Fruit fly (Drosophila melanogaster) whole organism, embryonic: ENCODE results near the gene SC35.
A peak's percentile ranks its signal among the peaks of the same experiment; 100 is the strongest.

Experiments used
- ATbp ChIP-seq: fragments of 200-800 bp; sonication (Bioruptor generic); optimal IDR thresholded peaks from 2 replicates; lab custom pipeline; 2017; ENCODE audit warnings: missing biosample characterization, mild to moderate bottlenecking, missing genetic modification characterization, missing genetic modification reagents
- CG10147 ChIP-seq: fragments of 200-800 bp; sonication (Bioruptor generic); optimal IDR thresholded peaks from 2 replicates; lab custom pipeline; 2019; ENCODE audit warnings: missing biosample characterization, mild to moderate bottlenecking, missing genetic modification characterization, moderate library complexity
- CG12104 ChIP-seq: fragments of 200-800 bp; sonication (Bioruptor generic); optimal IDR thresholded peaks from 3 replicates; lab custom pipeline; 2016; ENCODE audit warnings: missing biosample characterization, missing genetic modification characterization
- CG12219 ChIP-seq: fragments of 200-800 bp; sonication (Bioruptor generic); optimal IDR thresholded peaks from 3 replicates; lab custom pipeline; 2018; ENCODE audit warnings: missing biosample characterization, mild to moderate bottlenecking, missing genetic modification characterization
- CG12744 ChIP-seq: fragments of 200-800 bp; sonication (Bioruptor generic); optimal IDR thresholded peaks from 2 replicates; lab custom pipeline; 2016; ENCODE audit warnings: missing biosample characterization, missing genetic modification characterization
- CG13296 ChIP-seq: fragments of 200-800 bp; sonication (Bioruptor generic); optimal IDR thresholded peaks from 3 replicates; lab custom pipeline; 2018; ENCODE audit warnings: missing biosample characterization, mild to moderate bottlenecking, missing genetic modification characterization
- CG13424 ChIP-seq: fragments of 200-800 bp; sonication (Bioruptor generic); optimal IDR thresholded peaks from 2 replicates; lab custom pipeline; 2019; ENCODE audit warnings: missing biosample characterization, mild to moderate bottlenecking, missing genetic modification characterization, moderate library complexity
- CG13624 ChIP-seq: fragments of 200-800 bp; sonication (Bioruptor generic); optimal IDR thresholded peaks from 2 replicates; lab custom pipeline; 2016; ENCODE audit warnings: missing biosample characterization, missing genetic modification characterization
- CG16813 ChIP-seq: fragments of 200-800 bp; sonication (Bioruptor generic); IDR thresholded peaks from 3 replicates; pipeline ENCODE4 v1.3.6; 2022; ENCODE audit warnings: missing biosample characterization, missing genetic modification characterization; ENCODE audit not compliant: partially characterized antibody
- CG2129 ChIP-seq: fragments of 200-800 bp; sonication (Bioruptor generic); IDR thresholded peaks from 2 replicates; pipeline ENCODE4 v1.3.6; 2022; ENCODE audit warnings: missing biosample characterization, missing genetic modification characterization; ENCODE audit not compliant: partially characterized antibody
- CG32767 ChIP-seq: fragments of 200-800 bp; sonication (Bioruptor generic); IDR thresholded peaks from 2 replicates; pipeline ENCODE4 v1.3.6; 2022; ENCODE audit warnings: missing biosample characterization, missing genetic modification characterization
- CG33557 ChIP-seq: fragments of 200-800 bp; sonication (Bioruptor generic); optimal IDR thresholded peaks from 2 replicates; lab custom pipeline; 2019; ENCODE audit warnings: missing biosample characterization, mild to moderate bottlenecking, missing genetic modification characterization, moderate library complexity
- CG34376 ChIP-seq: fragments of 200-800 bp; sonication (Bioruptor generic); optimal IDR thresholded peaks from 2 replicates; lab custom pipeline; 2018; ENCODE audit warnings: missing biosample characterization, mild to moderate bottlenecking, missing genetic modification characterization
- CG4282 ChIP-seq: fragments of 200-800 bp; sonication (Bioruptor generic); optimal IDR thresholded peaks from 2 replicates; lab custom pipeline; 2016; ENCODE audit warnings: missing biosample characterization, missing genetic modification characterization
- CG4328 ChIP-seq: fragments of 200-800 bp; sonication (Bioruptor generic); optimal IDR thresholded peaks from 3 replicates; lab custom pipeline; 2017; ENCODE audit warnings: missing biosample characterization, missing genetic modification reagents, missing genetic modification characterization
- CG6813 ChIP-seq: fragments of 200-800 bp; sonication (Bioruptor generic); optimal IDR thresholded peaks from 2 replicates; lab custom pipeline; 2017; ENCODE audit warnings: missing biosample characterization, missing genetic modification characterization, mild to moderate bottlenecking, moderate library complexity, missing genetic modification reagents
- CG7963 ChIP-seq: fragments of 200-800 bp; sonication (Bioruptor generic); IDR thresholded peaks from 3 replicates; pipeline ENCODE4 v1.3.6; 2022; ENCODE audit warnings: missing biosample characterization, missing genetic modification characterization; ENCODE audit not compliant: partially characterized antibody
- CrebB ChIP-seq: fragments of 200-800 bp; sonication (Bioruptor generic); optimal IDR thresholded peaks from 3 replicates; lab custom pipeline; 2018; ENCODE audit warnings: missing biosample characterization, mild to moderate bottlenecking, missing genetic modification characterization
- Dfd ChIP-seq, 2 experiments: fragments of >200 bp; optimal IDR thresholded peaks; 2 replicates each; lab custom pipeline; 2017; ENCODE audit warnings: missing biosample characterization in 2 of 2, missing genetic modification characterization in 2 of 2
- Dll ChIP-seq: fragments of 200-800 bp; sonication (Bioruptor generic); IDR thresholded peaks from 4 replicates; pipeline ENCODE4 v1.3.6; 2022; ENCODE audit warnings: missing biosample characterization, missing genetic modification characterization; ENCODE audit not compliant: partially characterized antibody
- HHEX ChIP-seq: fragments of 200-800 bp; sonication (Bioruptor generic); optimal IDR thresholded peaks from 3 replicates; lab custom pipeline; 2017; ENCODE audit warnings: missing biosample characterization, mild to moderate bottlenecking, missing genetic modification characterization, missing genetic modification reagents
- Hey ChIP-seq: fragments of 200-800 bp; sonication (Bioruptor generic); optimal IDR thresholded peaks from 3 replicates; lab custom pipeline; 2018; ENCODE audit warnings: missing biosample characterization, mild to moderate bottlenecking, missing genetic modification characterization
- Hsf ChIP-seq: fragments of 200-800 bp; sonication (Bioruptor generic); optimal IDR thresholded peaks from 3 replicates; lab custom pipeline; 2016; ENCODE audit warnings: missing biosample characterization, missing genetic modification characterization
- Jarid2 ChIP-seq: fragments of 200-800 bp; sonication (Bioruptor generic); optimal IDR thresholded peaks from 3 replicates; lab custom pipeline; 2017; ENCODE audit warnings: mild to moderate bottlenecking, missing biosample characterization, missing genetic modification reagents, missing genetic modification characterization
- Lhr ChIP-seq: fragments of 200-800 bp; sonication (Bioruptor generic); optimal IDR thresholded peaks from 3 replicates; lab custom pipeline; 2017; ENCODE audit warnings: mild to moderate bottlenecking, missing biosample characterization, missing genetic modification reagents, missing genetic modification characterization
- Myb ChIP-seq: fragments of 200-800 bp; sonication (Bioruptor generic); optimal IDR thresholded peaks from 2 replicates; lab custom pipeline; 2016; ENCODE audit warnings: missing biosample characterization, missing genetic modification characterization
- Oaz ChIP-seq: fragments of 200-800 bp; sonication (Bioruptor generic); IDR thresholded peaks from 2 replicates; pipeline ENCODE4 v1.3.6; 2022; ENCODE audit warnings: missing biosample characterization, missing genetic modification characterization
- Scr ChIP-seq: fragments of 200-800 bp; sonication (Bioruptor generic); IDR thresholded peaks from 2 replicates; pipeline ENCODE4 v1.3.6; 2022; ENCODE audit warnings: missing biosample characterization, missing genetic modification characterization; ENCODE audit not compliant: partially characterized antibody
- Usf ChIP-seq: fragments of 200-800 bp; sonication (Bioruptor generic); optimal IDR thresholded peaks from 2 replicates; lab custom pipeline; 2017; ENCODE audit warnings: missing genotype, missing biosample characterization, missing genetic modification characterization
- ara ChIP-seq: fragments of 200-800 bp; sonication (Bioruptor generic); IDR thresholded peaks from 2 replicates; pipeline ENCODE4 v1.3.6; 2022; ENCODE audit warnings: missing biosample characterization, missing genetic modification characterization
- ato ChIP-seq: fragments of 200-800 bp; sonication (Bioruptor generic); IDR thresholded peaks from 2 replicates; pipeline ENCODE4 v1.3.6; 2022; ENCODE audit warnings: missing biosample characterization, missing genetic modification characterization; ENCODE audit not compliant: partially characterized antibody
- bowl ChIP-seq: fragments of 200-800 bp; sonication (Bioruptor generic); IDR thresholded peaks from 2 replicates; pipeline ENCODE4 v1.3.6; 2022; ENCODE audit warnings: missing biosample characterization, missing genetic modification characterization
- bsh ChIP-seq, 2 experiments: fragments of 200-800 bp; sonication (Bioruptor generic); optimal IDR thresholded peaks; 2 replicates each; lab custom pipeline; 2017 to 2018; ENCODE audit warnings: mild to moderate bottlenecking in 2 of 2, missing biosample characterization in 2 of 2, missing genetic modification characterization in 2 of 2, moderate library complexity in 1 of 2
- cg ChIP-seq: fragments of 200-800 bp; sonication (Bioruptor generic); optimal IDR thresholded peaks from 3 replicates; lab custom pipeline; 2019; ENCODE audit warnings: missing biosample characterization, mild to moderate bottlenecking, missing genetic modification characterization, moderate library complexity
- chinmo ChIP-seq: fragments of 200-800 bp; sonication (Bioruptor generic); IDR thresholded peaks from 4 replicates; pipeline ENCODE4 v1.3.6; 2022; ENCODE audit warnings: missing biosample characterization, missing genetic modification characterization; ENCODE audit not compliant: partially characterized antibody
- chm ChIP-seq: fragments of 200-800 bp; sonication (Bioruptor generic); IDR thresholded peaks from 2 replicates; pipeline ENCODE4 v1.3.6; 2022; ENCODE audit warnings: missing biosample characterization, missing genetic modification characterization
- cwo ChIP-seq: fragments of 200-800 bp; sonication (Bioruptor generic); optimal IDR thresholded peaks from 3 replicates; lab custom pipeline; 2017; ENCODE audit warnings: missing biosample characterization, missing genetic modification characterization, mild to moderate bottlenecking, moderate library complexity, missing genetic modification reagents
- dan ChIP-seq: fragments of 200-800 bp; sonication (Bioruptor generic); IDR thresholded peaks from 2 replicates; pipeline ENCODE4 v1.3.6; 2022; ENCODE audit warnings: missing biosample characterization, missing genetic modification characterization
- dm ChIP-seq: fragments of 200-800 bp; sonication (Bioruptor generic); optimal IDR thresholded peaks from 3 replicates; lab custom pipeline; 2016; ENCODE audit warnings: missing biosample characterization, missing genetic modification characterization
- en ChIP-seq: fragments of 200-800 bp; sonication (Bioruptor generic); optimal IDR thresholded peaks from 2 replicates; lab custom pipeline; 2016; ENCODE audit warnings: missing biosample characterization, missing genetic modification characterization
- esg ChIP-seq: fragments of 200-800 bp; sonication (Bioruptor generic); conservative IDR thresholded peaks from 2 replicates; pipeline ENCODE4 v1.3.6; 2022; ENCODE audit warnings: missing biosample characterization, missing genetic modification characterization
- gcm ChIP-seq: fragments of 200-800 bp; sonication (Bioruptor generic); optimal IDR thresholded peaks from 2 replicates; lab custom pipeline; 2019; ENCODE audit warnings: missing biosample characterization, mild to moderate bottlenecking, missing genetic modification characterization, moderate library complexity
- hth ChIP-seq: fragments of >200 bp; optimal IDR thresholded peaks from 2 replicates; lab custom pipeline; 2017; ENCODE audit warnings: inconsistent platforms
- kay ChIP-seq: fragments of 200-800 bp; sonication (Bioruptor generic); optimal IDR thresholded peaks from 2 replicates; lab custom pipeline; 2016; ENCODE audit warnings: missing biosample characterization, missing genetic modification characterization
- lola ChIP-seq, 3 experiments: fragments of >200 bp in 2 of 3; fragments of 200-800 bp in 1 of 3; sonication (Bioruptor generic) in 1 of 3; optimal IDR thresholded peaks; 2 replicates each; lab custom pipeline; 2017 to 2019; ENCODE audit warnings: missing biosample characterization in 3 of 3, missing genetic modification characterization in 3 of 3, mild to moderate bottlenecking in 1 of 3, moderate library complexity in 1 of 3
- mirr ChIP-seq: fragments of 200-800 bp; sonication (Bioruptor generic); optimal IDR thresholded peaks from 3 replicates; lab custom pipeline; 2018; ENCODE audit warnings: missing biosample characterization, mild to moderate bottlenecking, missing genetic modification characterization
- stwl ChIP-seq: fragments of 200-800 bp; sonication (Bioruptor generic); optimal IDR thresholded peaks from 3 replicates; lab custom pipeline; 2018; ENCODE audit warnings: missing biosample characterization, mild to moderate bottlenecking, missing genetic modification characterization, moderate library complexity
- trh ChIP-seq: fragments of 200-800 bp; sonication (Bioruptor generic); optimal IDR thresholded peaks from 2 replicates; lab custom pipeline; 2016; ENCODE audit warnings: missing biosample characterization, missing genetic modification characterization
- vvl ChIP-seq: fragments of 200-800 bp; sonication (Bioruptor generic); IDR thresholded peaks from 2 replicates; pipeline ENCODE4 v1.3.6; 2022; ENCODE audit warnings: missing biosample characterization, missing genetic modification characterization
- zfh2 ChIP-seq: fragments of 200-800 bp; sonication (Bioruptor generic); optimal IDR thresholded peaks from 2 replicates; lab custom pipeline; 2016; ENCODE audit warnings: missing biosample characterization, missing genetic modification characterization

SC35 gene

DNA sequence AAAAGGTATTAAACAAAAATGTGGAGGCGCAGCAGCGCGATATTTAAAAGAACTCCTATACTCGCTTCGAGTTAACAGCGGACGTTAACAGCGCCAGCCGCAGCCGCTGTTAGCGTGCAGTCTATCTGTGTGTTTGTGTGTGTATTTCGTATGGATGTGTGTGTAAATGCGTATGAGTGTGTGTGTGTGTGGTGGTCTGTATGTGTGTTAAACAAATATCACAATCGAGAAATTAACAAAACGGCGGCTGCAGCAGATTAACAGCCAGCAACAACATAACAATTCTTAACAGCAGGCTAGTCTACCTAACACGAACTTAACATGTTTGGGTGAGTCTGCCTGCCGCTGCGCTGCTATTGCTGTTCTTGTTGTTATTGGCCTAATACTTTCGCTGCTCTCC, 22.7 kb upstream of the SC35 start (continued):
- TF ChIP-seq CG33557 (GFP tag; lab: Kevin White, UChicago): peak; percentile 42
- TF ChIP-seq Jarid2 (GFP tag; lab: Kevin White, UChicago): no peak
- no peak for TF ChIP-seq CG16813 (GFP tag; lab: Robert Waterston, UW)
- no peak for TF ChIP-seq dm (GFP tag; lab: Kevin White, UChicago)
- peak; percentile 42; the same call in 1 of the 2 replicates for TF ChIP-seq chm
- no peak for TF ChIP-seq Dll (GFP tag; lab: Robert Waterston, UW)
- peak; percentile 23 for TF ChIP-seq gcm (GFP tag; lab: Kevin White, UChicago)
- no peak for TF ChIP-seq Lhr (GFP tag; lab: Kevin White, UChicago)
- TF ChIP-seq Hsf (GFP tag; lab: Kevin White, UChicago): no peak
- peak; percentile 81; the same call in 2 of the 4 replicates for TF ChIP-seq chinmo (GFP tag; lab: Robert Waterston, UW)
- TF ChIP-seq CG12744 (GFP tag; lab: Kevin White, UChicago): no peak
- TF ChIP-seq CG7963 (GFP tag; lab: Robert Waterston, UW): no peak
- peak; percentile 22 for TF ChIP-seq CG34376
- no peak for TF ChIP-seq trh (GFP tag; lab: Kevin White, UChicago)
- no peak for TF ChIP-seq Myb
- no peak for TF ChIP-seq Usf (GFP tag; lab: Kevin White, UChicago)
- no peak for TF ChIP-seq Dfd (GFP tag; optimal IDR thresholded peaks at IDR 0.05; lab: Kevin White, UChicago)
- TF ChIP-seq vvl (GFP tag; lab: Robert Waterston, UW): peak; percentile 58; the same call in 1 of the 2 replicates
- peak; percentile 10 for TF ChIP-seq CG13296
- TF ChIP-seq CG12104 (GFP tag; lab: Kevin White, UChicago): no peak
- peak; percentile 97 for TF ChIP-seq cg (GFP tag; lab: Kevin White, UChicago)
- TF ChIP-seq CG4328 (GFP tag; lab: Kevin White, UChicago): peak; percentile 8
- no peak for TF ChIP-seq CG6813 (GFP tag; lab: Kevin White, UChicago)
- TF ChIP-seq dan (GFP tag; lab: Robert Waterston, UW): no peak
- TF ChIP-seq lola (GFP tag; optimal IDR thresholded peaks at IDR 0.05; lab: Kevin White, UChicago): peak in 1 of 3 experiments; percentile 43
- no peak for TF ChIP-seq CG4282 (GFP tag; lab: Kevin White, UChicago)
- TF ChIP-seq ATbp (GFP tag; lab: Kevin White, UChicago): peak; percentile 17
- peak; percentile 13 for TF ChIP-seq HHEX (GFP tag; lab: Kevin White, UChicago)
- TF ChIP-seq bsh (GFP tag; optimal IDR thresholded peaks at IDR 0.05; lab: Kevin White, UChicago): peak in 1 of 2 experiments; percentile 1
- peak; percentile 17 for TF ChIP-seq CrebB (tag; lab: Kevin White, UChicago)
- TF ChIP-seq Hey (tag; lab: Kevin White, UChicago): no peak
- peak; percentile 25 for TF ChIP-seq stwl (tag; lab: Kevin White, UChicago)
- TF ChIP-seq cwo (GFP tag; lab: Kevin White, UChicago): no peak
- TF ChIP-seq bowl (GFP tag; lab: Robert Waterston, UW): no peak
- TF ChIP-seq CG12219: peak; percentile 28
- TF ChIP-seq kay (GFP tag; lab: Kevin White, UChicago): no peak
- 0 out of 2 replicates have a peak, but pooled peaks have one; percentile 12 for TF ChIP-seq Scr
- TF ChIP-seq hth (lab: Kevin White, UChicago): no peak
- peak; percentile 0 for TF ChIP-seq CG13424 (tag; lab: Kevin White, UChicago)
- TF ChIP-seq esg: no peak
- no peak for TF ChIP-seq zfh2 (GFP tag; lab: Kevin White, UChicago)
- TF ChIP-seq mirr (GFP tag; lab: Kevin White, UChicago): peak; percentile 11
- no peak for TF ChIP-seq ara
- TF ChIP-seq CG32767 (GFP tag; lab: Robert Waterston, UW): no peak
- TF ChIP-seq en: no peak
- no peak for TF ChIP-seq CG10147 (GFP tag; lab: Kevin White, UChicago)
- TF ChIP-seq CG2129 (GFP tag; lab: Robert Waterston, UW): no peak
- TF ChIP-seq ato (GFP tag; lab: Robert Waterston, UW): no peak
- no peak for TF ChIP-seq Oaz
- no peak for TF ChIP-seq CG13624 (GFP tag; lab: Kevin White, UChicago)
